Worm (Caenorhabditis elegans): ENCODE results near the gene cbn-1.
"Not testable (repeated sequence)": the region's sequence is repeated elsewhere in the genome, so short reads cannot be mapped to it uniquely, and the experiment has no call there.

Gene cbn-1

ce11 chrII:337233-337832 lies 5.0 kb upstream of the cbn-1 start, which contains the start of gene cpn-2:
Gene cpn-2, plus strand, starts transcription at chrII:337782.
- no peak for TF ChIP-seq him-1 (tag; optimal IDR thresholded peaks at IDR 0.05)
- TF ChIP-seq W03F9.2 (tag; optimal IDR thresholded peaks at IDR 0.05), result no peak
- TF ChIP-seq dao-5 (tag; optimal IDR thresholded peaks at IDR 0.05), result no peak

- TF ChIP-seq dao-5 (tag; optimal IDR thresholded peaks at IDR 0.05) (no peak), him-1 (tag; optimal IDR thresholded peaks at IDR 0.05) (no peak), W03F9.2 (tag; optimal IDR thresholded peaks at IDR 0.05) (no peak)
Measured at ce11 chrII:334828-335227, 2.5 kb upstream of the cbn-1 start.

- TF ChIP-seq W03F9.2 (tag; optimal IDR thresholded peaks at IDR 0.05) (no peak), dao-5 (tag; optimal IDR thresholded peaks at IDR 0.05) (no peak), him-1 (tag; optimal IDR thresholded peaks at IDR 0.05) (no peak)
Measured at ce11 chrII:333853-334449, 1.6 kb upstream of the cbn-1 start.

- TF ChIP-seq dao-5 (tag; optimal IDR thresholded peaks at IDR 0.05) (no peak), him-1 (tag; optimal IDR thresholded peaks at IDR 0.05) (no peak), W03F9.2 (tag; optimal IDR thresholded peaks at IDR 0.05) (no peak)
Measured at ce11 chrII:325639-326350, 6.5 kb downstream of the cbn-1 start, which contains the start of gene sgcb-1. Gene sgcb-1, plus strand, starts transcription at chrII:326300.

- TF ChIP-seq dao-5 (tag; optimal IDR thresholded peaks at IDR 0.05) (no peak), him-1 (tag; optimal IDR thresholded peaks at IDR 0.05) (no peak), W03F9.2 (tag; optimal IDR thresholded peaks at IDR 0.05) (no peak)
Measured at ce11 chrII:323048-323776, 9.1 kb downstream of the cbn-1 start, which contains the start of gene K01A2.10. Gene K01A2.10, minus strand, starts transcription at chrII:323098.

- TF ChIP-seq him-1 (tag; optimal IDR thresholded peaks at IDR 0.05) (no peak), dao-5 (tag; optimal IDR thresholded peaks at IDR 0.05) (no peak), W03F9.2 (tag; optimal IDR thresholded peaks at IDR 0.05) (no peak)
Measured at ce11 chrII:321183-321582, 11.1 kb downstream of the cbn-1 start.

ce11 chrII:320783-321182 lies 11.5 kb downstream of the cbn-1 start:
- no peak for TF ChIP-seq dao-5 (tag; optimal IDR thresholded peaks at IDR 0.05)
- TF ChIP-seq W03F9.2 (tag; optimal IDR thresholded peaks at IDR 0.05), result no peak
- no peak for TF ChIP-seq him-1 (tag; optimal IDR thresholded peaks at IDR 0.05)

- TF ChIP-seq W03F9.2 (tag; optimal IDR thresholded peaks at IDR 0.05) (no peak), dao-5 (tag; optimal IDR thresholded peaks at IDR 0.05) (no peak), him-1 (tag; optimal IDR thresholded peaks at IDR 0.05) (no peak)
Measured at ce11 chrII:319459-319858, 12.9 kb downstream of the cbn-1 start, which contains the start of gene far-7. Gene far-7, plus strand, starts transcription at chrII:319789.

- TF ChIP-seq dao-5 (tag; optimal IDR thresholded peaks at IDR 0.05), result no peak
- no peak for TF ChIP-seq him-1 (tag; optimal IDR thresholded peaks at IDR 0.05)
- no peak for TF ChIP-seq W03F9.2 (tag; optimal IDR thresholded peaks at IDR 0.05)
Measured at ce11 chrII:313540-313939, 18.8 kb downstream of the cbn-1 start.

ce11 chrII:312110-312509 lies 20.2 kb downstream of the cbn-1 start, which contains the start of gene mps-2:
Gene mps-2, minus strand, starts transcription at chrII:312210.
- not testable (repeated sequence) for TF ChIP-seq W03F9.2, dao-5, him-1 (tag; optimal IDR thresholded peaks at IDR 0.05)

- TF ChIP-seq W03F9.2 (tag; optimal IDR thresholded peaks at IDR 0.05) (no peak), him-1 (tag; optimal IDR thresholded peaks at IDR 0.05) (no peak), dao-5 (tag; optimal IDR thresholded peaks at IDR 0.05) (no peak)
Measured at ce11 chrII:307154-307553, 25.2 kb downstream of the cbn-1 start, which contains the start of gene K01A2.4. Gene K01A2.4, plus strand, starts transcription at chrII:307454.

ce11 chrII:305645-306044 lies 26.7 kb downstream of the cbn-1 start, which contains the start of gene col-69:
Gene col-69, minus strand, starts transcription at chrII:305745.
- no peak for TF ChIP-seq dao-5 (tag; optimal IDR thresholded peaks at IDR 0.05)
- no peak for TF ChIP-seq him-1 (tag; optimal IDR thresholded peaks at IDR 0.05)
- TF ChIP-seq W03F9.2 (tag; optimal IDR thresholded peaks at IDR 0.05), result no peak
